Worm (Caenorhabditis elegans): ENCODE measurements around the gene sre-51.
"Not testable (repeated sequence)": the region's sequence is repeated elsewhere in the genome, so short reads cannot be mapped to it uniquely, and the experiment has no call there.

Gene sre-51

ce11 chrII:12303142-12303541, 8.5 kb upstream of the sre-51 start, which contains the start of gene sre-50:
TSS of gene sre-50 (plus strand) at chrII:12303525.
- TF ChIP-seq unc-62 (GFP tag; optimal IDR thresholded peaks at IDR 0.05), result no peak

- no peak for TF ChIP-seq unc-62 (GFP tag; optimal IDR thresholded peaks at IDR 0.05)
Observed at ce11 chrII:12309614-12310013, 2.0 kb upstream of the sre-51 start, which contains the start of gene C50E10.2. TSS of gene C50E10.2 (minus strand) at chrII:12309714.

- TF ChIP-seq unc-62 (GFP tag; optimal IDR thresholded peaks at IDR 0.05), result not testable (repeated sequence)
Observed at ce11 chrII:12318541-12318940, 6.9 kb downstream of the sre-51 start, which contains the start of gene sre-49. TSS of gene sre-49 (plus strand) at chrII:12318841.

DNA sequence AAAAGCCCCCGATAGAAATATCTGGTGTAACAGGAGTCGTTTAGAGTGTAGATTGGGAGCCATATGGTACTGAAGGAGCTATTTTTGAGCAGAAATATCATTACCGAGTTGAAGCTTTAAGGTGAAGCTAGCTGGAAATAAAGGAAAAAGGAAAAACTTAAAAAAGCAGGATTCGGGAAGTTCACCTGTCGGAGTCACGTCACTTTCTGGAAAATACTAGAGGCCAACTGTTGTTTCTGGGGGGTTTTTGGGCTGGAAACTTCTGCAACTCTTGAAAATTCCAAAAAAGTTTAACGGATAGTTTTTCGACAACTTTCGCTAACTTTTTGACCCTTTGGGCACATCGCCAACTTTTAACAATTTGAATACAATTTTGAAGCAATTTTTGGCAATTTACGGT, 11.6 kb downstream of the sre-51 start, which contains the start of gene sre-53:
Gene sre-53 (minus strand): TSS at position 101 of the 400 bp plus-strand sequence.
- no peak for TF ChIP-seq unc-62 (GFP tag; optimal IDR thresholded peaks at IDR 0.05)

DNA sequence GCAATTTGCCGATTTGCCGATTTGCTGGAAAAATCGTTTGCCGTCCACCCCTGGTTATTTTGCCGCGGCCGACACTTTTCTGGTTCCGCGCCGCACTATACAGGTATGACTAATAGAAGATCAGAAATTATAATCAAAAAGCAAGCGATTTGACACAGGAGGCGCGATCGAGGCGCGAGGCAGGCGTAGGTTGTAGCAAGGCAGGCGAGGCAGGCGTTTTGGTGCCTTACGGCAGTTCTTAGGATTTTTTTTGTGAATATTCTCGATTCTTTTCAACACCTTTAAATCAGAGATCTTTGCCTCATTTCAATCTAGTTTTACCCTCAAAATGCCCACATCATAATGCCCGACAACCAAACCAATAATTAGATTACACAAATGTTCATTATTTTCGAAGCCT, 12.5 kb downstream of the sre-51 start, which contains the start of gene sre-56:
Gene sre-56 (plus strand): TSS at position 301 of the 400 bp plus-strand sequence.
- TF ChIP-seq unc-62 (GFP tag; optimal IDR thresholded peaks at IDR 0.05), result no peak

- no peak for TF ChIP-seq unc-62 (GFP tag; optimal IDR thresholded peaks at IDR 0.05)
Observed at ce11 chrII:12328994-12329393, 17.3 kb downstream of the sre-51 start, which contains the start of gene sre-55. TSS of gene sre-55 (plus strand) at chrII:12329294.

- TF ChIP-seq unc-62 (GFP tag; optimal IDR thresholded peaks at IDR 0.05), result no peak
Observed at ce11 chrII:12332624-12333023, 21.0 kb downstream of the sre-51 start, which contains the start of gene sre-54. TSS of gene sre-54 (plus strand) at chrII:12332924.

DNA sequence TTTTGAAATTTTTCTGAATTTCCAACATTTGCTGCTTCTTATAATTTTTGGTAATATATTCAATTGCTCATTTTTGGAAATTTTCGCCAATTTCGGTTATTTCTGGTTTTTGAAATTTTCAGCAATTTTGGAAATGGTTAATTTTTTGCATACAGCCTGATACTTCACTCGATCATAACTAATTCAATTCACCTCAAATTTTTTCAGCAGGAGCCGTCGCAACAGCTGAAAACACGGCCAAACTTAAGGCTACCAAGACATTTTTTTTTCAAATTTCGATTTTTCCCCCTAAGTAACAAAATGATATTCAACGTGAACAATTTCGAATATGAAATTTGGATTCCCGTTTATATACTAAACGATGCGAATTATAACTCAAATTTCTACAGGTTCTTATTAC, 23.8 kb downstream of the sre-51 start, which contains the start of gene sre-52:
Gene sre-52 (plus strand): TSS at position 301 of the 400 bp plus-strand sequence.
- no peak for TF ChIP-seq unc-62 (GFP tag; optimal IDR thresholded peaks at IDR 0.05)

ce11 chrII:12339152-12339551, 27.5 kb downstream of the sre-51 start:
- no peak for TF ChIP-seq unc-62 (GFP tag; optimal IDR thresholded peaks at IDR 0.05)

ce11 chrII:12339644-12340043, 28.0 kb downstream of the sre-51 start, which contains the start of gene sop-2:
TSS of gene sop-2 (plus strand) at chrII:12339944.
- no peak for TF ChIP-seq unc-62 (GFP tag; optimal IDR thresholded peaks at IDR 0.05)

DNA sequence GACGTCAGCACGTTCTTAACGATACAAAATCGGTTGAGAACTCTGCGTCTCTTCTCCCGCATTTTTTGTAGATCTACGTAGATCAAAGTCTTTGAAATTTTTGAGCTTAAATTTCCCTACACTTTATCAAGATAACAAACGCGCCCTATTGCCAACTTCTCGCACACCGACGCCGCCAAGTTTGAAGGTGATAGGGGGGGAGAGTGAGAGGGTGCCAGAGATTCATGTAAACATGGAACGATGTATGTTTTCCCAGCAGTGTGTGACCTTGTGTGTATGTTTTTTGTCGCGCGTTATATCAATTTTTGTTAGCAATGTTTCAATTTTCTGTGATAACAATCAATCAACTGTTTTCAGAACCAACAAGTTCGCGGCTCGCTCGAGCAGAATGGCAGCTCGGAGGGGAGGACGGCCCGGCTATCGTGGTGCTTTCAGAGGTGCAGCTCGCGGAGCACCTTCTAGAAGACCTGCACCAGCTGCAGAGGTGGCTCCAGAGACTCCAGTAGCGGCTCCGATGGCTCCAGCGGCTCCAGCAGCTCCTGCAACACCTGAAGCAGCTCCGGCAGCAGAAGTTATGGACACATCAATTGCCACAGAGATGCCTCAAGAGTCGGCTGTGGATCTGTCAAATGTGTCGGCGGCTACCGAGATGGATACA, 30.0 kb downstream of the sre-51 start:
- TF ChIP-seq unc-62 (GFP tag; optimal IDR thresholded peaks at IDR 0.05), result no peak

ce11 chrII:12342928-12343327, 31.3 kb downstream of the sre-51 start:
- no peak for TF ChIP-seq unc-62 (GFP tag; optimal IDR thresholded peaks at IDR 0.05)

DNA sequence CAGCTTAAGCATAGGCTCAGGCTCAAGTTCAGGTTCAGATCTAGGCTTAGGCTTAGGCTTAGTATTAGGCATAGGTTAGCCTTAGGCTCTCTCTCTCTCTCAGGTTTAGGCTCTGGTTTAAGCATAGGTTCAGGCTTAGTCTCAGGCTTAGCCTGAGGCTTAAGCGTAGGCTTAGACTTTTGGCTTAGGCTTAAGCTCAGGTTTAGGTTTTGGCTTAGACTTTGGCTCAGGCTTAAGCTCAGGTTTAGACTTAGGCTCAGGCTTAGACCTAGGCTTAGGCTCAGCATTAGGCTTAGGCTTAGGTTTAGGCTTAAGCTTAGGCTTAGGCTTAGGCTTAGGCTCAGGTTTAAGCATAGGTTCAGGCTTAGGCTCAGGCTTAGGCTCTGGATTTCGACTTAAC, 32.0 kb downstream of the sre-51 start:
- TF ChIP-seq unc-62 (GFP tag; optimal IDR thresholded peaks at IDR 0.05), result no peak

- no peak for TF ChIP-seq unc-62 (GFP tag; optimal IDR thresholded peaks at IDR 0.05)
Observed at ce11 chrII:12344787-12345186, 33.1 kb downstream of the sre-51 start, which contains the start of gene C44C11.6. TSS of gene C44C11.6 (plus strand) at chrII:12344809.

DNA sequence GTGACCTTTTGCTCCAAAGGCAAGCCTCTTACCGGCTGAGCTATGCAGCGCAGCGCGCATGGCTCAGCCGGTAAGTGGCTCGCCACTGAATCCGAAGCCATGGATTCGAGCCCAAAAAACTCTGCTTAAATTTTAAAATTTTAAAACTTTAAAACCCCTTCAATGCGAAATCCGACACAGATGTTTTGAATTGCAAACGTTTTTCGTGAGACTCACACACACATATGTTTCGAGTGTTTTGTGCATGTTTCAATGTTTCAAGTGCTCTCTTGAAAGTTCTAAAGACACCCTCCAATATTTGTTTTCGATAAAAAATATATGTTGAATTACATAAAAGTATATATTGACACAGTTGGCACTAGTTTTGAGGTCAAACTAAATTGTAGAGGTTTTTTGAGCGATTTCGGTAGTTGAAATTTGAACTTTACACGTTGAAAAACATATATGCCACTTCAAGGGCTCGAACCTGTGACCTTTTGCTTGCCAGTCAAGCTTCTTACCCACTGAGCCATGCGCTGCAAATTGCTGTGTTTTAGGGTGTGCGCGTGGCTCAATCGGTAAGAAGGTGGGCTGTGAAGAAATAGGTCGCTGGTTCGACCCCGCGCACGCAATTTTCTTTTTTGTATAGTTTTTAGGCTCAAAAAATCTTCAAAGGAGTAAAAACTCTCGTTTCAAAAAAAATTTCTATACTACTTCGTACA, 34.8 kb downstream of the sre-51 start:
- TF ChIP-seq unc-62 (GFP tag; optimal IDR thresholded peaks at IDR 0.05), result no peak

ce11 chrII:12348957-12349356, 37.3 kb downstream of the sre-51 start:
- TF ChIP-seq unc-62 (GFP tag; optimal IDR thresholded peaks at IDR 0.05), result no peak
